Fruit fly (Drosophila melanogaster) whole organism, wandering third instar larva: ENCODE data around the gene CG9021.
A peak's percentile ranks its signal among the peaks of the same experiment; 100 is the strongest.

Experiments
- Abd-B ChIP-seq: fragments of >200 bp; optimal IDR thresholded peaks from 2 replicates; lab custom pipeline; 2017; ENCODE audit warnings: missing biosample characterization, missing genetic modification characterization
- Dfd ChIP-seq: fragments of >200 bp; optimal IDR thresholded peaks from 2 replicates; lab custom pipeline; 2017; ENCODE audit warnings: missing biosample characterization, missing genetic modification characterization
- Hnf4 ChIP-seq: fragments of 200-800 bp; sonication (Bioruptor generic); optimal IDR thresholded peaks from 2 replicates; lab custom pipeline; 2016; ENCODE audit warnings: missing biosample characterization, mild to moderate bottlenecking, missing genetic modification characterization
- Rel ChIP-seq, 2 experiments: fragments of 200-800 bp; sonication (Bioruptor generic) in 1 of 2; optimal IDR thresholded peaks; 2 replicates in 1 of 2; 3 replicates in 1 of 2; lab custom pipeline; 2016 to 2019; ENCODE audit warnings: mild to moderate bottlenecking in 2 of 2, missing biosample characterization in 2 of 2, missing genetic modification characterization in 2 of 2, moderate library complexity in 1 of 2
- dmrt93B ChIP-seq: fragments of 200-800 bp; sonication (Bioruptor generic); optimal IDR thresholded peaks from 2 replicates; lab custom pipeline; 2018; ENCODE audit warnings: missing biosample characterization, mild to moderate bottlenecking, missing genetic modification characterization
- ey ChIP-seq: fragments of 200-800 bp; sonication (Bioruptor generic); optimal IDR thresholded peaks from 2 replicates; lab custom pipeline; 2016; ENCODE audit warnings: missing biosample characterization, missing genetic modification characterization
- fru ChIP-seq: fragments of 200-800 bp; sonication (Bioruptor generic); optimal IDR thresholded peaks from 3 replicates; lab custom pipeline; 2016; ENCODE audit warnings: missing biosample characterization, mild to moderate bottlenecking, missing genetic modification characterization
- lola ChIP-seq: fragments of >200 bp; optimal IDR thresholded peaks from 2 replicates; lab custom pipeline; 2017; ENCODE audit warnings: missing biosample characterization, missing genetic modification characterization
- psq ChIP-seq: fragments of 200-800 bp; sonication (Bioruptor generic); optimal IDR thresholded peaks from 3 replicates; lab custom pipeline; 2017; ENCODE audit warnings: missing biosample characterization, mild to moderate bottlenecking, missing genetic modification characterization, moderate library complexity
- sage ChIP-seq: fragments of 200-800 bp; sonication (Bioruptor generic); optimal IDR thresholded peaks from 2 replicates; lab custom pipeline; 2016; ENCODE audit warnings: missing biosample characterization, mild to moderate bottlenecking, missing genetic modification characterization

dm6 chr2L:5879363-5879934, 25.0 kb downstream of the CG9021 start, which contains the start of gene rau:
- TF ChIP-seq fru (peak; percentile 52), Rel (GFP tag; optimal IDR thresholded peaks at IDR 0.05; lab: Kevin White, UChicago) (no peak), Rel (tag; optimal IDR thresholded peaks at IDR 0.05; lab: Kevin White, UChicago) (no peak), sage (GFP tag; lab: Kevin White, UChicago) (peak; percentile 23), psq (GFP tag; lab: Kevin White, UChicago) (peak; percentile 31), Abd-B (GFP tag; lab: Kevin White, UChicago) (no peak), ey (GFP tag; lab: Kevin White, UChicago) (peak; percentile 66), lola (GFP tag; lab: Kevin White, UChicago) (no peak), Hnf4 (GFP tag; lab: Kevin White, UChicago) (peak; percentile 48), dmrt93B (GFP tag; lab: Kevin White, UChicago) (peak; percentile 38), Dfd (no peak)
